Fruit fly (Drosophila melanogaster) whole organism, embryonic: Measurements from ENCODE around the gene CG1172.

Experiments used
- CG10565 ChIP-seq: fragments of 200-800 bp; sonication (Bioruptor generic); optimal IDR thresholded peaks from 3 replicates; lab custom pipeline; 2016; ENCODE audit warnings: missing biosample characterization, mild to moderate bottlenecking, missing genetic modification characterization
- CG10654 ChIP-seq: fragments of 200-800 bp; sonication (Bioruptor generic); optimal IDR thresholded peaks from 2 replicates; lab custom pipeline; 2016; ENCODE audit warnings: missing biosample characterization, missing genetic modification characterization
- CG10959 ChIP-seq: fragments of 200-800 bp; sonication (Bioruptor generic); IDR thresholded peaks from 2 replicates; pipeline ENCODE4 v1.3.6; 2022; ENCODE audit warnings: missing biosample characterization, missing genetic modification characterization
- CG12236 ChIP-seq: fragments of 200-800 bp; sonication (Bioruptor generic); optimal IDR thresholded peaks from 2 replicates; lab custom pipeline; 2016; ENCODE audit warnings: missing biosample characterization, missing genetic modification characterization
- CG13775 ChIP-seq: fragments of 200-800 bp; sonication (Bioruptor generic); optimal IDR thresholded peaks from 3 replicates; lab custom pipeline; 2017; ENCODE audit warnings: missing biosample characterization, mild to moderate bottlenecking, missing genetic modification characterization
- CG15269 ChIP-seq: fragments of 200-800 bp; sonication (Bioruptor generic); optimal IDR thresholded peaks from 2 replicates; lab custom pipeline; 2018; ENCODE audit warnings: missing biosample characterization, mild to moderate bottlenecking, missing genetic modification characterization, moderate library complexity
- CG15601 ChIP-seq: fragments of 200-800 bp; sonication (Bioruptor generic); optimal IDR thresholded peaks from 3 replicates; lab custom pipeline; 2019; ENCODE audit warnings: missing biosample characterization, mild to moderate bottlenecking, missing genetic modification characterization, moderate library complexity
- CG1792 ChIP-seq: fragments of 200-800 bp; sonication (Bioruptor generic); optimal IDR thresholded peaks from 2 replicates; lab custom pipeline; 2016; ENCODE audit warnings: missing biosample characterization, missing genetic modification characterization
- CG18619 ChIP-seq: fragments of 200-800 bp; sonication (Bioruptor generic); optimal IDR thresholded peaks from 3 replicates; lab custom pipeline; 2017; ENCODE audit warnings: missing biosample characterization, mild to moderate bottlenecking, missing genetic modification characterization
- CG4404 ChIP-seq: fragments of 200-800 bp; sonication (Bioruptor generic); IDR thresholded peaks from 2 replicates; pipeline ENCODE4 v1.3.6; 2022; ENCODE audit warnings: missing biosample characterization, missing genetic modification characterization
- CG6791 ChIP-seq: fragments of 200-800 bp; sonication (Bioruptor generic); IDR thresholded peaks from 3 replicates; pipeline ENCODE4 v1.3.6; 2022; ENCODE audit warnings: missing biosample characterization, missing genetic modification characterization; ENCODE audit not compliant: partially characterized antibody
- CG6854 ChIP-seq: fragments of 200-800 bp; sonication (Bioruptor generic); optimal IDR thresholded peaks from 3 replicates; lab custom pipeline; 2017; ENCODE audit warnings: missing biosample characterization, mild to moderate bottlenecking, missing genetic modification characterization
- CG7271 ChIP-seq: fragments of 200-800 bp; sonication (Bioruptor generic); optimal IDR thresholded peaks from 2 replicates; lab custom pipeline; 2018; ENCODE audit warnings: missing biosample characterization, mild to moderate bottlenecking, missing genetic modification characterization, moderate library complexity
- CG7372 ChIP-seq: fragments of 200-800 bp; sonication (Bioruptor generic); IDR thresholded peaks from 2 replicates; pipeline ENCODE4 v1.3.6; 2022; ENCODE audit warnings: missing biosample characterization, missing genetic modification characterization
- CG7839 ChIP-seq: fragments of 200-800 bp; sonication (Bioruptor generic); optimal IDR thresholded peaks from 3 replicates; lab custom pipeline; 2018; ENCODE audit warnings: missing biosample characterization, mild to moderate bottlenecking, missing genetic modification characterization, moderate library complexity
- CG8359 ChIP-seq: fragments of 200-800 bp; sonication (Bioruptor generic); optimal IDR thresholded peaks from 2 replicates; lab custom pipeline; 2017; ENCODE audit warnings: missing biosample characterization, mild to moderate bottlenecking, missing genetic modification characterization, borderline replicate concordance
- D19A ChIP-seq: fragments of 200-800 bp; optimal IDR thresholded peaks from 3 replicates; lab custom pipeline; 2019; ENCODE audit warnings: missing biosample characterization, mild to moderate bottlenecking, missing genetic modification characterization, moderate library complexity
- D19B ChIP-seq: fragments of 200-800 bp; sonication (Bioruptor generic); optimal IDR thresholded peaks from 2 replicates; lab custom pipeline; 2017; ENCODE audit warnings: missing biosample characterization, mild to moderate bottlenecking, missing genetic modification characterization
- Doc3 ChIP-seq: fragments of 200-800 bp; sonication (Bioruptor generic); IDR thresholded peaks from 3 replicates; pipeline ENCODE4 v1.3.6; 2022; ENCODE audit warnings: missing biosample characterization, missing genetic modification characterization; ENCODE audit not compliant: partially characterized antibody
- E2f2 ChIP-seq: fragments of 200-800 bp; sonication (Bioruptor generic); IDR thresholded peaks from 2 replicates; pipeline ENCODE4 v1.3.6; 2022; ENCODE audit warnings: missing biosample characterization, missing genetic modification characterization
- Hey ChIP-seq: fragments of 200-800 bp; sonication (Bioruptor generic); optimal IDR thresholded peaks from 3 replicates; lab custom pipeline; 2018; ENCODE audit warnings: missing biosample characterization, mild to moderate bottlenecking, missing genetic modification characterization
- MESR4 ChIP-seq: fragments of 200-800 bp; sonication (Bioruptor generic); optimal IDR thresholded peaks from 2 replicates; lab custom pipeline; 2018; ENCODE audit warnings: missing biosample characterization, mild to moderate bottlenecking, missing genetic modification characterization, moderate library complexity
- Max ChIP-seq: fragments of 200-800 bp; sonication (Bioruptor generic); optimal IDR thresholded peaks from 2 replicates; lab custom pipeline; 2016; ENCODE audit warnings: missing biosample characterization, mild to moderate bottlenecking, missing genetic modification characterization
- Meics ChIP-seq: fragments of 200-800 bp; sonication (Bioruptor generic); optimal IDR thresholded peaks from 2 replicates; lab custom pipeline; 2017; ENCODE audit warnings: missing biosample characterization, mild to moderate bottlenecking, missing genetic modification characterization
- Nf-YA ChIP-seq: fragments of 200-800 bp; sonication (Bioruptor generic); IDR thresholded peaks from 2 replicates; pipeline ENCODE4 v1.3.6; 2022; ENCODE audit warnings: missing biosample characterization, missing genetic modification characterization
- Opbp ChIP-seq: fragments of 200-800 bp; sonication (Bioruptor generic); IDR thresholded peaks from 3 replicates; pipeline ENCODE4 v1.3.6; 2022; ENCODE audit warnings: missing biosample characterization, missing genetic modification characterization; ENCODE audit not compliant: partially characterized antibody
- PHDP ChIP-seq: fragments of 200-800 bp; sonication (Bioruptor generic); optimal IDR thresholded peaks from 3 replicates; lab custom pipeline; 2018; ENCODE audit warnings: missing biosample characterization, mild to moderate bottlenecking, missing genetic modification characterization, moderate library complexity
- Rfx ChIP-seq: fragments of 200-800 bp; sonication (Bioruptor generic); IDR thresholded peaks from 2 replicates; pipeline ENCODE4 v1.3.6; 2022; ENCODE audit warnings: missing biosample characterization, missing genetic modification characterization
- Sry-δ ChIP-seq: fragments of 200-800 bp; sonication (Bioruptor generic); optimal IDR thresholded peaks from 2 replicates; lab custom pipeline; 2016; ENCODE audit warnings: missing biosample characterization, missing genetic modification characterization
- Taf1 ChIP-seq: fragments of 200-800 bp; sonication (Bioruptor generic); IDR thresholded peaks from 2 replicates; pipeline ENCODE4 v1.3.6; 2022; ENCODE audit warnings: missing biosample characterization, missing genetic modification characterization
- Tbp ChIP-seq: fragments of >200 bp; optimal IDR thresholded peaks from 2 replicates; lab custom pipeline; 2018; ENCODE audit warnings: missing biosample characterization, missing genetic modification characterization
- Trl ChIP-seq, 3 experiments: fragments of >200 bp in 2 of 3; fragments of 200-800 bp in 1 of 3; sonication (Bioruptor generic) in 1 of 3; optimal IDR thresholded peaks; 2 replicates in 1 of 3; 3 replicates in 2 of 3; lab custom pipeline; 2016 to 2017; ENCODE audit warnings: missing biosample characterization in 1 of 3, missing genetic modification characterization in 1 of 3
- ac ChIP-seq: fragments of 200-800 bp; sonication (Bioruptor generic); optimal IDR thresholded peaks from 3 replicates; lab custom pipeline; 2017; ENCODE audit warnings: missing biosample characterization, mild to moderate bottlenecking, missing genetic modification characterization
- amos ChIP-seq: fragments of 200-800 bp; sonication (Bioruptor generic); IDR thresholded peaks from 2 replicates; pipeline ENCODE4 v1.3.6; 2022; ENCODE audit warnings: missing biosample characterization, missing genetic modification characterization; ENCODE audit not compliant: partially characterized antibody
- ap ChIP-seq: fragments of 200-800 bp; sonication (Bioruptor generic); IDR thresholded peaks from 2 replicates; pipeline ENCODE4 v1.3.6; 2022; ENCODE audit warnings: missing biosample characterization, missing genetic modification characterization
- bab2 ChIP-seq: fragments of 200-800 bp; sonication (Bioruptor generic); optimal IDR thresholded peaks from 2 replicates; lab custom pipeline; 2016; ENCODE audit warnings: missing biosample characterization, missing genetic modification characterization
- cad ChIP-seq: fragments of >200 bp; optimal IDR thresholded peaks from 2 replicates; lab custom pipeline; 2017; ENCODE audit warnings: missing biosample characterization, missing genetic modification characterization
- gfzf ChIP-seq: fragments of 200-800 bp; sonication (Bioruptor generic); optimal IDR thresholded peaks from 2 replicates; lab custom pipeline; 2016; ENCODE audit warnings: missing biosample characterization, mild to moderate bottlenecking, missing genetic modification characterization, moderate library complexity
- gro ChIP-seq: fragments of 200-800 bp; sonication (Bioruptor generic); optimal IDR thresholded peaks from 2 replicates; lab custom pipeline; 2016; ENCODE audit warnings: missing biosample characterization, missing genetic modification characterization
- inv ChIP-seq: fragments of 200-800 bp; sonication (Bioruptor generic); IDR thresholded peaks from 2 replicates; pipeline ENCODE4 v1.3.6; 2022; ENCODE audit warnings: missing biosample characterization, missing genetic modification characterization; ENCODE audit not compliant: partially characterized antibody
- jigr1 ChIP-seq: fragments of 200-800 bp; sonication (Bioruptor generic); IDR thresholded peaks from 3 replicates; pipeline ENCODE4 v1.3.6; 2022; ENCODE audit warnings: missing biosample characterization, missing genetic modification characterization
- jumu ChIP-seq: fragments of 200-800 bp; sonication (Bioruptor generic); optimal IDR thresholded peaks from 3 replicates; lab custom pipeline; 2016; ENCODE audit warnings: missing biosample characterization, missing genetic modification characterization
- kay ChIP-seq: fragments of 200-800 bp; sonication (Bioruptor generic); optimal IDR thresholded peaks from 2 replicates; lab custom pipeline; 2016; ENCODE audit warnings: missing biosample characterization, missing genetic modification characterization
- lab ChIP-seq: fragments of 200-800 bp; sonication (Bioruptor generic); optimal IDR thresholded peaks from 3 replicates; lab custom pipeline; 2017; ENCODE audit warnings: missing biosample characterization, missing genetic modification characterization, mild to moderate bottlenecking, moderate library complexity, missing genetic modification reagents
- mirr ChIP-seq: fragments of 200-800 bp; sonication (Bioruptor generic); optimal IDR thresholded peaks from 3 replicates; lab custom pipeline; 2018; ENCODE audit warnings: missing biosample characterization, mild to moderate bottlenecking, missing genetic modification characterization
- rib ChIP-seq: fragments of 200-800 bp; sonication (Bioruptor generic); IDR thresholded peaks from 2 replicates; pipeline ENCODE4 v1.3.6; 2022; ENCODE audit warnings: missing biosample characterization, missing genetic modification characterization
- sens-2 ChIP-seq: fragments of 200-800 bp; sonication (Bioruptor generic); IDR thresholded peaks from 2 replicates; pipeline ENCODE4 v1.3.6; 2022; ENCODE audit warnings: missing biosample characterization, missing genetic modification characterization
- seq ChIP-seq: fragments of 200-800 bp; sonication (Bioruptor generic); IDR thresholded peaks from 2 replicates; pipeline ENCODE4 v1.3.6; 2022; ENCODE audit warnings: missing biosample characterization, missing genetic modification characterization
- slbo ChIP-seq: fragments of 200-800 bp; sonication (Bioruptor generic); IDR thresholded peaks from 2 replicates; pipeline ENCODE4 v1.3.6; 2022; ENCODE audit warnings: missing biosample characterization, missing genetic modification characterization
- vfl ChIP-seq: fragments of 200-800 bp; sonication (Bioruptor generic); optimal IDR thresholded peaks from 2 replicates; lab custom pipeline; 2016; ENCODE audit warnings: missing biosample characterization, missing genetic modification characterization
- wor ChIP-seq: fragments of 200-800 bp; sonication (Bioruptor generic); IDR thresholded peaks from 2 replicates; pipeline ENCODE4 v1.3.6; 2022; ENCODE audit warnings: missing biosample characterization, missing genetic modification characterization

CG1172 gene

dm6 chr3R:5357935-5358414 lies 35.7 kb upstream of the CG1172 start, which contains the start of gene Prosbeta7 (continued):
- TF ChIP-seq Trl (optimal IDR thresholded peaks at IDR 0.05; lab: Kevin White, UChicago), result no peak
- no peak for TF ChIP-seq Trl (GFP tag; optimal IDR thresholded peaks at IDR 0.05; lab: Kevin White, UChicago)
- TF ChIP-seq Max (GFP tag; lab: Kevin White, UChicago), result no peak
- TF ChIP-seq mirr (GFP tag; lab: Kevin White, UChicago), result no peak
- TF ChIP-seq Tbp (GFP tag; lab: Kevin White, UChicago), result no peak
- TF ChIP-seq CG7372 (GFP tag; lab: Robert Waterston, UW), result no peak
- TF ChIP-seq E2f2, result peak; percentile 56
- no peak for TF ChIP-seq CG6854
- peak; percentile 10 for TF ChIP-seq CG15601 (tag; lab: Kevin White, UChicago)
- no peak for TF ChIP-seq PHDP
- no peak for TF ChIP-seq CG1792 (GFP tag; lab: Kevin White, UChicago)
- no peak for TF ChIP-seq Meics (GFP tag; lab: Kevin White, UChicago)
- no peak for TF ChIP-seq CG18619
- TF ChIP-seq jumu, result no peak
- no peak for TF ChIP-seq kay (GFP tag; lab: Kevin White, UChicago)
- no peak for TF ChIP-seq CG10959 (GFP tag; lab: Robert Waterston, UW)
- no peak for TF ChIP-seq CG8359 (GFP tag; lab: Kevin White, UChicago)
- TF ChIP-seq Nf-YA, result no peak
- peak; percentile 5 for TF ChIP-seq Sry-δ (GFP tag; lab: Kevin White, UChicago)
- TF ChIP-seq CG13775 (GFP tag; lab: Kevin White, UChicago), result no peak
- TF ChIP-seq Opbp (GFP tag; lab: Robert Waterston, UW), result peak; percentile 79; the same call in 2 of the 3 replicates
- TF ChIP-seq MESR4, result peak; percentile 90
- no peak for TF ChIP-seq lab (GFP tag; lab: Kevin White, UChicago)
- peak; percentile 57; the same call in 2 of the 3 replicates for TF ChIP-seq Doc3 (GFP tag; lab: Robert Waterston, UW)
- no peak for TF ChIP-seq ac (GFP tag; lab: Kevin White, UChicago)
- no peak for TF ChIP-seq CG10654 (GFP tag; lab: Kevin White, UChicago)
- TF ChIP-seq sens-2, result no peak
- TF ChIP-seq slbo, result no peak
- no peak for TF ChIP-seq Rfx
- TF ChIP-seq ap (GFP tag; lab: Robert Waterston, UW), result no peak
- TF ChIP-seq inv (GFP tag; lab: Robert Waterston, UW), result peak; percentile 29; the same call in 1 of the 2 replicates
- TF ChIP-seq jigr1, result no peak
- no peak for TF ChIP-seq cad (GFP tag; lab: Kevin White, UChicago)
- TF ChIP-seq CG7839 (tag; lab: Kevin White, UChicago), result no peak
- TF ChIP-seq CG7271, result no peak
- no peak for TF ChIP-seq CG12236 (GFP tag; lab: Kevin White, UChicago)
- no peak for TF ChIP-seq rib (GFP tag; lab: Robert Waterston, UW)
- TF ChIP-seq Taf1 (GFP tag; lab: Robert Waterston, UW), result no peak
- no peak for TF ChIP-seq CG10565 (GFP tag; lab: Kevin White, UChicago)
- TF ChIP-seq D19B (GFP tag; lab: Kevin White, UChicago), result no peak
- TF ChIP-seq gfzf (GFP tag; lab: Kevin White, UChicago), result peak; percentile 92
- peak; percentile 6 for TF ChIP-seq gro (GFP tag; lab: Kevin White, UChicago)
- no peak for TF ChIP-seq bab2 (GFP tag; lab: Kevin White, UChicago)
- peak; percentile 86 for TF ChIP-seq CG6791 (GFP tag; lab: Robert Waterston, UW)
- no peak for TF ChIP-seq seq
- TF ChIP-seq vfl (GFP tag; lab: Kevin White, UChicago), result no peak
- TF ChIP-seq D19A, result no peak
- TF ChIP-seq amos (GFP tag; lab: Robert Waterston, UW), result peak; percentile 71; the same call in 1 of the 2 replicates
- no peak for TF ChIP-seq CG15269 (tag; lab: Kevin White, UChicago)
- no peak for TF ChIP-seq Hey (tag; lab: Kevin White, UChicago)
- TF ChIP-seq CG4404, result no peak
- no peak for TF ChIP-seq wor (GFP tag; lab: Robert Waterston, UW)
